Fruit fly (Drosophila melanogaster) whole organism, embryonic: ENCODE results near the gene CG15882.

Experiments used
- Atf6 ChIP-seq: fragments of 200-800 bp; sonication (Bioruptor generic); IDR thresholded peaks from 2 replicates; pipeline ENCODE4 v1.3.6; 2022; ENCODE audit warnings: missing biosample characterization, missing genetic modification characterization
- C15 ChIP-seq: fragments of 200-800 bp; sonication (Bioruptor generic); IDR thresholded peaks from 3 replicates; pipeline ENCODE4 v1.3.6; 2022; ENCODE audit warnings: missing biosample characterization, missing genetic modification characterization
- CG10366 ChIP-seq: fragments of 200-800 bp; sonication (Bioruptor generic); IDR thresholded peaks from 2 replicates; pipeline ENCODE4 v1.3.6; 2022; ENCODE audit warnings: missing biosample characterization, missing genetic modification characterization
- CG11723 ChIP-seq: fragments of 200-800 bp; sonication (Bioruptor generic); optimal IDR thresholded peaks from 2 replicates; lab custom pipeline; 2017; ENCODE audit warnings: missing biosample characterization, mild to moderate bottlenecking, missing genetic modification characterization
- CG1233 ChIP-seq: fragments of 200-800 bp; sonication (Bioruptor generic); optimal IDR thresholded peaks from 4 replicates; lab custom pipeline; 2018; ENCODE audit warnings: missing biosample characterization, mild to moderate bottlenecking, missing genetic modification characterization
- CG12942 ChIP-seq: fragments of 200-800 bp; sonication (Bioruptor generic); optimal IDR thresholded peaks from 3 replicates; lab custom pipeline; 2016; ENCODE audit warnings: missing biosample characterization, missing genetic modification characterization
- CG14860 ChIP-seq: fragments of 200-800 bp; sonication (Bioruptor generic); IDR thresholded peaks from 3 replicates; pipeline ENCODE4 v1.3.6; 2022; ENCODE audit warnings: missing biosample characterization, missing genetic modification characterization; ENCODE audit not compliant: partially characterized antibody
- CG16815 ChIP-seq: fragments of 200-800 bp; sonication (Bioruptor generic); optimal IDR thresholded peaks from 3 replicates; lab custom pipeline; 2017; ENCODE audit warnings: missing biosample characterization, mild to moderate bottlenecking, missing genetic modification characterization
- CG16863 ChIP-seq: fragments of 200-800 bp; sonication (Bioruptor generic); optimal IDR thresholded peaks from 3 replicates; lab custom pipeline; 2016; ENCODE audit warnings: missing biosample characterization, missing genetic modification characterization
- CG17186 ChIP-seq: fragments of 200-800 bp; sonication (Bioruptor generic); optimal IDR thresholded peaks from 3 replicates; lab custom pipeline; 2017; ENCODE audit warnings: missing biosample characterization, missing genetic modification reagents, missing genetic modification characterization
- CG2199 ChIP-seq: fragments of 200-800 bp; sonication (Bioruptor generic); IDR thresholded peaks from 3 replicates; pipeline ENCODE4 v1.3.6; 2022; ENCODE audit warnings: missing biosample characterization, missing genetic modification characterization
- CG2875 ChIP-seq: fragments of 200-800 bp; sonication (Bioruptor generic); optimal IDR thresholded peaks from 2 replicates; lab custom pipeline; 2017; ENCODE audit warnings: missing biosample characterization, mild to moderate bottlenecking, missing genetic modification characterization, missing genetic modification reagents
- CG31388 ChIP-seq: fragments of 200-800 bp; sonication (Bioruptor generic); optimal IDR thresholded peaks from 2 replicates; lab custom pipeline; 2016; ENCODE audit warnings: missing biosample characterization, missing genetic modification characterization
- CG3726 ChIP-seq: fragments of 200-800 bp; sonication (Bioruptor generic); IDR thresholded peaks from 3 replicates; pipeline ENCODE4, ENCODE4 v1.3.6; 2022; ENCODE audit warnings: missing biosample characterization, missing genetic modification characterization
- CG3838 ChIP-seq: fragments of 200-800 bp; sonication (Bioruptor generic); optimal IDR thresholded peaks from 3 replicates; lab custom pipeline; 2016; ENCODE audit warnings: missing biosample characterization, missing genetic modification characterization
- CG4360 ChIP-seq: fragments of 200-800 bp; sonication (Bioruptor generic); IDR thresholded peaks from 2 replicates; pipeline ENCODE4 v1.3.6; 2022; ENCODE audit warnings: missing biosample characterization, missing genetic modification characterization
- CG6854 ChIP-seq: fragments of 200-800 bp; sonication (Bioruptor generic); optimal IDR thresholded peaks from 3 replicates; lab custom pipeline; 2017; ENCODE audit warnings: missing biosample characterization, mild to moderate bottlenecking, missing genetic modification characterization
- CG7745 ChIP-seq: fragments of 200-800 bp; sonication (Bioruptor generic); optimal IDR thresholded peaks from 2 replicates; lab custom pipeline; 2018; ENCODE audit warnings: missing biosample characterization, mild to moderate bottlenecking, missing genetic modification characterization, moderate library complexity
- CG8089 ChIP-seq: fragments of 200-800 bp; sonication (Bioruptor generic); optimal IDR thresholded peaks from 3 replicates; lab custom pipeline; 2016; ENCODE audit warnings: missing biosample characterization, missing genetic modification characterization
- CG9727 ChIP-seq: fragments of 200-800 bp; sonication (Bioruptor generic); optimal IDR thresholded peaks from 3 replicates; lab custom pipeline; 2017; ENCODE audit warnings: missing biosample characterization, mild to moderate bottlenecking, missing genetic modification characterization
- CG9932 ChIP-seq: fragments of 200-800 bp; sonication (Bioruptor generic); IDR thresholded peaks from 2 replicates; pipeline ENCODE4 v1.3.6; 2022; ENCODE audit warnings: missing biosample characterization, missing genetic modification characterization
- Chrac-16 ChIP-seq: fragments of 200-800 bp; sonication (Bioruptor generic); optimal IDR thresholded peaks from 3 replicates; lab custom pipeline; 2016; ENCODE audit warnings: missing biosample characterization, missing genetic modification characterization
- Dad ChIP-seq: fragments of 200-800 bp; sonication (Bioruptor generic); optimal IDR thresholded peaks from 3 replicates; lab custom pipeline; 2016; ENCODE audit warnings: missing biosample characterization, missing genetic modification characterization
- E2f2 ChIP-seq: fragments of 200-800 bp; sonication (Bioruptor generic); IDR thresholded peaks from 2 replicates; pipeline ENCODE4 v1.3.6; 2022; ENCODE audit warnings: missing biosample characterization, missing genetic modification characterization
- Elba2 ChIP-seq: fragments of 200-800 bp; sonication (Bioruptor generic); optimal IDR thresholded peaks from 3 replicates; lab custom pipeline; 2016; ENCODE audit warnings: missing biosample characterization, missing genetic modification characterization
- Oaz ChIP-seq: fragments of 200-800 bp; sonication (Bioruptor generic); IDR thresholded peaks from 2 replicates; pipeline ENCODE4 v1.3.6; 2022; ENCODE audit warnings: missing biosample characterization, missing genetic modification characterization
- Opbp ChIP-seq: fragments of 200-800 bp; sonication (Bioruptor generic); IDR thresholded peaks from 3 replicates; pipeline ENCODE4 v1.3.6; 2022; ENCODE audit warnings: missing biosample characterization, missing genetic modification characterization; ENCODE audit not compliant: partially characterized antibody
- Sin3A ChIP-seq: fragments of >200 bp; optimal IDR thresholded peaks from 2 replicates; lab custom pipeline; 2018
- bcd ChIP-seq: fragments of 200-800 bp; sonication (Bioruptor generic); optimal IDR thresholded peaks from 2 replicates; lab custom pipeline; 2017; ENCODE audit warnings: missing biosample characterization, mild to moderate bottlenecking, missing genetic modification characterization
- dm ChIP-seq: fragments of 200-800 bp; sonication (Bioruptor generic); optimal IDR thresholded peaks from 3 replicates; lab custom pipeline; 2016; ENCODE audit warnings: missing biosample characterization, missing genetic modification characterization
- dysf ChIP-seq: fragments of 200-800 bp; sonication (Bioruptor generic); IDR thresholded peaks from 3 replicates; pipeline ENCODE4 v1.3.6; 2022; ENCODE audit warnings: missing biosample characterization, missing genetic modification characterization
- esg ChIP-seq: fragments of 200-800 bp; sonication (Bioruptor generic); conservative IDR thresholded peaks from 2 replicates; pipeline ENCODE4 v1.3.6; 2022; ENCODE audit warnings: missing biosample characterization, missing genetic modification characterization
- gsb-n ChIP-seq: fragments of 200-800 bp; sonication (Bioruptor generic); optimal IDR thresholded peaks from 3 replicates; lab custom pipeline; 2018; ENCODE audit warnings: missing biosample characterization, mild to moderate bottlenecking, missing genetic modification characterization
- hbn ChIP-seq: fragments of 200-800 bp; sonication (Bioruptor generic); IDR thresholded peaks from 2 replicates; pipeline ENCODE4 v1.3.6; 2022; ENCODE audit warnings: missing biosample characterization, missing genetic modification characterization; ENCODE audit not compliant: partially characterized antibody
- hth ChIP-seq: fragments of >200 bp; optimal IDR thresholded peaks from 2 replicates; lab custom pipeline; 2017; ENCODE audit warnings: inconsistent platforms
- ken ChIP-seq: fragments of 200-800 bp; sonication (Bioruptor generic); IDR thresholded peaks from 3 replicates; pipeline ENCODE4 v1.3.6; 2022; ENCODE audit warnings: missing biosample characterization, missing genetic modification characterization
- klu ChIP-seq: fragments of 200-800 bp; sonication (Bioruptor generic); IDR thresholded peaks from 2 replicates; pipeline ENCODE4 v1.3.6; 2022; ENCODE audit warnings: missing biosample characterization, missing genetic modification characterization
- lab ChIP-seq: fragments of 200-800 bp; sonication (Bioruptor generic); optimal IDR thresholded peaks from 3 replicates; lab custom pipeline; 2017; ENCODE audit warnings: missing biosample characterization, missing genetic modification characterization, mild to moderate bottlenecking, moderate library complexity, missing genetic modification reagents
- lmd ChIP-seq: fragments of 200-800 bp; sonication (Bioruptor generic); IDR thresholded peaks from 2 replicates; pipeline ENCODE4 v1.3.6; 2022; ENCODE audit warnings: missing biosample characterization, missing genetic modification characterization
- nau ChIP-seq: fragments of 200-800 bp; sonication (Bioruptor generic); optimal IDR thresholded peaks from 3 replicates; lab custom pipeline; 2017; ENCODE audit warnings: missing biosample characterization, mild to moderate bottlenecking, missing genetic modification characterization, missing genetic modification reagents
- otp ChIP-seq: fragments of 200-800 bp; sonication (Bioruptor generic); IDR thresholded peaks from 3 replicates; pipeline ENCODE4, ENCODE4 v1.3.6; 2022; ENCODE audit warnings: missing biosample characterization, missing genetic modification characterization
- psq ChIP-seq: fragments of 200-800 bp; sonication (Bioruptor generic); optimal IDR thresholded peaks from 2 replicates; lab custom pipeline; 2017; ENCODE audit warnings: missing biosample characterization, missing genetic modification characterization
- rib ChIP-seq: fragments of 200-800 bp; sonication (Bioruptor generic); IDR thresholded peaks from 2 replicates; pipeline ENCODE4 v1.3.6; 2022; ENCODE audit warnings: missing biosample characterization, missing genetic modification characterization
- row ChIP-seq: fragments of 200-800 bp; sonication (Bioruptor generic); IDR thresholded peaks from 3 replicates; pipeline ENCODE4 v1.3.6; 2022; ENCODE audit warnings: missing biosample characterization, missing genetic modification characterization
- schlank ChIP-seq: fragments of 200-800 bp; sonication (Bioruptor generic); optimal IDR thresholded peaks from 2 replicates; lab custom pipeline; 2018; ENCODE audit warnings: missing biosample characterization, mild to moderate bottlenecking, missing genetic modification characterization
- sd ChIP-seq: fragments of 200-800 bp; sonication (Bioruptor generic); optimal IDR thresholded peaks from 3 replicates; lab custom pipeline; 2018; ENCODE audit warnings: missing biosample characterization, mild to moderate bottlenecking, missing genetic modification characterization, moderate library complexity
- sens ChIP-seq: fragments of 200-800 bp; sonication (Bioruptor generic); peaks from one replicate; lab custom pipeline; 2016; ENCODE audit warnings: missing biosample characterization, missing genetic modification characterization
- sisA ChIP-seq: fragments of 200-800 bp; sonication (Bioruptor generic); IDR thresholded peaks from 2 replicates; pipeline ENCODE4 v1.3.6; 2022; ENCODE audit warnings: missing biosample characterization, missing genetic modification characterization
- ssp ChIP-seq: fragments of 200-800 bp; sonication (Bioruptor generic); IDR thresholded peaks from 2 replicates; pipeline ENCODE4 v1.3.6; 2022; ENCODE audit warnings: missing biosample characterization, missing genetic modification characterization
- tin ChIP-seq: fragments of 200-800 bp; sonication (Bioruptor generic); optimal IDR thresholded peaks from 3 replicates; lab custom pipeline; 2016; ENCODE audit warnings: missing biosample characterization, missing genetic modification characterization
- unpg ChIP-seq: fragments of 200-800 bp; sonication (Bioruptor generic); optimal IDR thresholded peaks from 3 replicates; lab custom pipeline; 2018; ENCODE audit warnings: missing biosample characterization, mild to moderate bottlenecking, missing genetic modification characterization, moderate library complexity

The CG15882 gene

dm6 chrX:19166152-19166935, 42.2 kb upstream of the CG15882 start (continued):
- TF ChIP-seq Opbp (GFP tag; lab: Robert Waterston, UW): no peak
- peak; percentile 9 for TF ChIP-seq CG16863
- no peak for TF ChIP-seq CG8089 (GFP tag; lab: Kevin White, UChicago)
- no peak for TF ChIP-seq CG6854 (GFP tag; lab: Kevin White, UChicago)
- TF ChIP-seq sens (GFP tag; lab: Kevin White, UChicago): peak; percentile 90
- no peak for TF ChIP-seq CG7745
- TF ChIP-seq nau: no peak
- TF ChIP-seq CG17186 (GFP tag; lab: Kevin White, UChicago): no peak
- TF ChIP-seq CG14860 (GFP tag; lab: Robert Waterston, UW): no peak
- no peak for TF ChIP-seq dm (GFP tag; lab: Kevin White, UChicago)
- TF ChIP-seq dysf (GFP tag; lab: Robert Waterston, UW): peak; percentile 30; the same call in 1 of the 3 replicates
- TF ChIP-seq CG12942 (GFP tag; lab: Kevin White, UChicago): peak; percentile 7
- no peak for TF ChIP-seq ssp (GFP tag; lab: Robert Waterston, UW)
- TF ChIP-seq tin (GFP tag; lab: Kevin White, UChicago): no peak
- TF ChIP-seq lmd (GFP tag; lab: Robert Waterston, UW): 0 out of 2 replicates have a peak, but pooled peaks have one; percentile 18
- peak; percentile 28 for TF ChIP-seq Chrac-16 (GFP tag; lab: Kevin White, UChicago)
- TF ChIP-seq hth (lab: Kevin White, UChicago): no peak
- peak; percentile 0 for TF ChIP-seq CG16815 (GFP tag; lab: Kevin White, UChicago)
- no peak for TF ChIP-seq otp (GFP tag; lab: Robert Waterston, UW)
- peak; percentile 2 for TF ChIP-seq CG11723 (GFP tag; lab: Kevin White, UChicago)
- TF ChIP-seq CG9932: peak; percentile 35
- TF ChIP-seq Sin3A: no peak
- peak; percentile 8 for TF ChIP-seq unpg (GFP tag; lab: Kevin White, UChicago)
- TF ChIP-seq Oaz (GFP tag; lab: Robert Waterston, UW): 0 out of 2 replicates have a peak, but pooled peaks have one; percentile 32
- TF ChIP-seq CG2199 (GFP tag; lab: Robert Waterston, UW): no peak
- TF ChIP-seq rib (GFP tag; lab: Robert Waterston, UW): no peak
- peak; percentile 34 for TF ChIP-seq lab (GFP tag; lab: Kevin White, UChicago)
- TF ChIP-seq sd (tag; lab: Kevin White, UChicago): no peak
- TF ChIP-seq CG9727: peak; percentile 53
- no peak for TF ChIP-seq E2f2 (GFP tag; lab: Robert Waterston, UW)
- TF ChIP-seq sisA (GFP tag; lab: Robert Waterston, UW): 0 out of 2 replicates have a peak, but pooled peaks have one; percentile 18
- TF ChIP-seq bcd (GFP tag; lab: Kevin White, UChicago): peak; percentile 51
- no peak for TF ChIP-seq Elba2 (GFP tag; lab: Kevin White, UChicago)
- no peak for TF ChIP-seq hbn (GFP tag; lab: Robert Waterston, UW)
- no peak for TF ChIP-seq CG2875 (GFP tag; lab: Kevin White, UChicago)
- no peak for TF ChIP-seq psq (GFP tag; lab: Kevin White, UChicago)
- no peak for TF ChIP-seq Atf6 (GFP tag; lab: Robert Waterston, UW)
- no peak for TF ChIP-seq CG4360
- no peak for TF ChIP-seq C15 (GFP tag; lab: Robert Waterston, UW)
- TF ChIP-seq schlank (tag; lab: Kevin White, UChicago): no peak
- TF ChIP-seq CG3726 (GFP tag; lab: Robert Waterston, UW): no peak
- TF ChIP-seq ken (GFP tag; lab: Robert Waterston, UW): no peak
- TF ChIP-seq CG3838 (GFP tag; lab: Kevin White, UChicago): no peak
- no peak for TF ChIP-seq gsb-n
- TF ChIP-seq row (GFP tag; lab: Robert Waterston, UW): peak; percentile 49; the same call in 2 of the 3 replicates
- no peak for TF ChIP-seq CG10366
- no peak for TF ChIP-seq Dad (GFP tag; lab: Kevin White, UChicago)
- TF ChIP-seq klu (GFP tag; lab: Robert Waterston, UW): no peak
- TF ChIP-seq esg: no peak
- TF ChIP-seq CG31388 (GFP tag; lab: Kevin White, UChicago): no peak
- no peak for TF ChIP-seq CG1233
